Fruit fly (Drosophila melanogaster): ENCODE measurements around the gene Sidpn.

The Sidpn gene

DNA sequence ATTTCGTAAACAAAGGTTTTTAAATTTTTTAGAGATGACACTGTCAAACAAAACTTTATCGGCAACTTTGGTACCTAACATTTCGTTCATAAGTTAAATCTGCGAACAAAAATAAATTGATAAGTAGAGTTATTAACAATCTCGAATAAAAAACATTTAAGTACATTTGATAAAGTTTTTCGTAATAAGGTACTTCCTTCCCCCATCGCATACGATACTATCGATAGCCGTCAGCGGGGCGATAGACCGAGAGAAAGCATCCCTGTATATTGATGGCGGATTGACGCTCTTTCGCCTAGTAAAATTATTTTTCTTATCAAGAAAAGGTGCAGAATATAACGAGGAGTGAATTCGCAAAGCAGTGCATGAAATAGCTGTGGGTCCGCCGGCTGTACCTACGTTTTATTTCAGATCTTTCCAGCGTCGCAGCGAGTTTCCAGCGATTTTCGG lies 17.6 kb downstream of the Sidpn start, which contains the start of the genes Ttc19 and Acn (continued):
- TF ChIP-seq dsx (GFP tag; optimal IDR thresholded peaks at IDR 0.05; ENCODE audit: poor library complexity, severe bottlenecking) = peak; percentile 65
- peak; percentile 59 for TF ChIP-seq CG8632 (GFP tag; optimal IDR thresholded peaks at IDR 0.05)
- TF ChIP-seq Smox (GFP tag; optimal IDR thresholded peaks at IDR 0.05) = peak; percentile 86
- no peak for TF ChIP-seq CG11294 (GFP tag; IDR thresholded peaks at IDR 0.05)
- no peak for TF ChIP-seq ss (GFP tag; optimal IDR thresholded peaks at IDR 0.05)
- peak; percentile 82 for TF ChIP-seq CG3032 (tag; optimal IDR thresholded peaks at IDR 0.05)
- TF ChIP-seq Blimp-1 (GFP tag; optimal IDR thresholded peaks at IDR 0.05) = no peak
- TF ChIP-seq Eip93F (GFP tag; optimal IDR thresholded peaks at IDR 0.05) = no peak
- peak; percentile 72 for TF ChIP-seq CG10669 (GFP tag; optimal IDR thresholded peaks at IDR 0.05)
- TF ChIP-seq Hr38 (GFP tag; optimal IDR thresholded peaks at IDR 0.05) = no peak
- TF ChIP-seq acj6 (GFP tag; optimal IDR thresholded peaks at IDR 0.05) = peak; percentile 81
- TF ChIP-seq CG8319 (GFP tag; optimal IDR thresholded peaks at IDR 0.05) = peak; percentile 53
- peak; percentile 87 for TF ChIP-seq Hr4 (GFP tag; optimal IDR thresholded peaks at IDR 0.05)
- no peak for TF ChIP-seq spab (GFP tag; optimal IDR thresholded peaks at IDR 0.05)
- TF ChIP-seq OdsH (GFP tag; optimal IDR thresholded peaks at IDR 0.05) = peak; percentile 88
- peak; percentile 60 for TF ChIP-seq Sox15 (GFP tag; optimal IDR thresholded peaks at IDR 0.05)
- TF ChIP-seq net (GFP tag; optimal IDR thresholded peaks at IDR 0.05) = peak; percentile 78
- TF ChIP-seq salr (GFP tag; optimal IDR thresholded peaks at IDR 0.05) = peak in 1 of 2 experiments; percentile 27
- TF ChIP-seq Sox102F (GFP tag; optimal IDR thresholded peaks at IDR 0.05) = no peak
- peak; percentile 66 for TF ChIP-seq Gug (GFP tag; IDR thresholded peaks at IDR 0.05)
- peak; percentile 86 for TF ChIP-seq lz (GFP tag; optimal IDR thresholded peaks at IDR 0.05)
- TF ChIP-seq CG8119 (GFP tag; IDR thresholded peaks at IDR 0.05) = peak; percentile 54; the same call in 2 of the 3 replicates
- TF ChIP-seq Sox14 (GFP tag; optimal IDR thresholded peaks at IDR 0.05) = peak; percentile 91
- TF ChIP-seq CG31627 (GFP tag; optimal IDR thresholded peaks at IDR 0.05) = peak; percentile 89
- TF ChIP-seq CG32006 (GFP tag; optimal IDR thresholded peaks at IDR 0.05) = peak; percentile 74
- TF ChIP-seq svp (GFP tag) = no peak
- peak; percentile 89 for TF ChIP-seq Hr39 (GFP tag; optimal IDR thresholded peaks at IDR 0.05)

DNA sequence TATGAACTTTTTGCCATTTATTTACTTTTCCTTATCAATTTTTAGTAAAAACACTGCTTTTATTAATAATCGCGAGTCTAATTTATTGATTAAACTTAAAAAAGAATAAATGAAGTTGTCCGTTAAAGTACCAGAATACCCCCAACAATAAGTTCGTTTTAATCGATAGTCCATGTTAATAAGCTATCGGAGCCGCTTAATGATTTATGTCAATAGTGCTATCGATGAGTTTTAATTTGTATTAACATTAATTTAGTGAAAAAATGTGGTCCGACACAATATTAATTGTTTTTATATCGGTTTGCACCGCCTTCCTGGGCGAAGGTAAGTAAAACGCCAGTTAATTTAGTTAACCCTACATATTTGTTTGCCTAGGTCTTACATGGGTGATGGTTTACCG lies 21.4 kb downstream of the Sidpn start, which contains the start of gene CG10470:
Gene CG10470, plus strand, starts transcription at position 165 of the 400 bp plus-strand sequence.
- no peak for TF ChIP-seq CG11762 (GFP tag; optimal IDR thresholded peaks at IDR 0.05; ENCODE audit: insufficient read depth)
- no peak for TF ChIP-seq CG11902 (GFP tag; optimal IDR thresholded peaks at IDR 0.05)
- no peak for TF ChIP-seq spab (GFP tag; optimal IDR thresholded peaks at IDR 0.05)
- TF ChIP-seq svp (GFP tag) = no peak
- TF ChIP-seq CG3919 (GFP tag; optimal IDR thresholded peaks at IDR 0.05) = no peak
- no peak for TF ChIP-seq fd59A (GFP tag; optimal IDR thresholded peaks at IDR 0.05)
- no peak for TF ChIP-seq CG6163 (GFP tag; IDR thresholded peaks at IDR 0.05)
- TF ChIP-seq CG1621 (tag; optimal IDR thresholded peaks at IDR 0.05) = peak; percentile 4
- TF ChIP-seq Eip78C (GFP tag) = peak; percentile 16
- TF ChIP-seq CG3032 (tag; optimal IDR thresholded peaks at IDR 0.05) = peak; percentile 7
- TF ChIP-seq Blimp-1 (GFP tag; optimal IDR thresholded peaks at IDR 0.05) = no peak
- TF ChIP-seq dsx (GFP tag; optimal IDR thresholded peaks at IDR 0.05; ENCODE audit: poor library complexity, severe bottlenecking) = peak; percentile 70
- peak; percentile 34 for TF ChIP-seq esn (GFP tag; optimal IDR thresholded peaks at IDR 0.05)
- no peak for TF ChIP-seq achi (GFP tag; optimal IDR thresholded peaks at IDR 0.05)

DNA sequence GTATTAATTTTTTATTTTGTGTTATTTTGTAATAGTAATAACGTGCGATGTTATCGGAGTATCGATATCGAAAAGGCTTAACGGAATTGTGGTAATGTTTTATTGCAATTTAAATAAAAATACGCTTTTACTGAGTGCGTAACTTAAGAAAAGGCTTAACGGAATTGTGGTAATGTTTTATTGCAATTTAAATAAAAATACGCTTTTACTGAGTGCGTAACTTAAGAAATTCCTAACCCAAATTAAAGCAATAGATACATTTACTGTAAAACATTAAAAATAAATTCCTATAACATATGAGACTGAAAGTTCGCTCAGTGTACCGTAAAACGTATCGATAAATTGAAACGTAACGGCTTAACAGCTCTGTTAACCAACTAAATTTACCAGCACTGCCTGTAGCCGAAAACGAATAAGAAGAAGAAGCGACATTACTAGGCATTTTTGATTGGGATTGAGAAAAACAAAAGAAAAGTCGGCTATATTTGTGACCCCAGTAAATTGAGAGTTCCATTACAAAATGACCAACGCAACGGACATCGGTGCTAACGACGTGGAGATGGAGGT lies 24.1 kb downstream of the Sidpn start, which contains the start of gene Rpn3:
Gene Rpn3, plus strand, starts transcription at position 257 of the 567 bp plus-strand sequence.
- TF ChIP-seq topi (GFP tag; optimal IDR thresholded peaks at IDR 0.05) (peak; percentile 82), CG8119 (GFP tag; IDR thresholded peaks at IDR 0.05) (peak; percentile 86), CG11762 (GFP tag; optimal IDR thresholded peaks at IDR 0.05; ENCODE audit: insufficient read depth) (peak; percentile 62), CG10669 (GFP tag; optimal IDR thresholded peaks at IDR 0.05) (peak; percentile 75), Smox (GFP tag; optimal IDR thresholded peaks at IDR 0.05) (no peak), net (GFP tag; optimal IDR thresholded peaks at IDR 0.05) (peak; percentile 75), vri (GFP tag; optimal IDR thresholded peaks at IDR 0.05) (no peak), Gug (GFP tag; IDR thresholded peaks at IDR 0.05) (peak; percentile 77), dsx (GFP tag; optimal IDR thresholded peaks at IDR 0.05; ENCODE audit: poor library complexity, severe bottlenecking) (peak; percentile 85), CG1621 (tag; optimal IDR thresholded peaks at IDR 0.05) (peak; percentile 71), achi (GFP tag; optimal IDR thresholded peaks at IDR 0.05) (peak; percentile 77), CG15336 (GFP tag; IDR thresholded peaks at IDR 0.05) (peak; percentile 86), CG6792 (GFP tag; optimal IDR thresholded peaks at IDR 0.05) (peak; percentile 82), esn (GFP tag; optimal IDR thresholded peaks at IDR 0.05) (peak; percentile 91), CG34406 (GFP tag; optimal IDR thresholded peaks at IDR 0.05) (peak; percentile 84), pdm3 (GFP tag; optimal IDR thresholded peaks at IDR 0.05) (peak; percentile 90), Eip93F (GFP tag; optimal IDR thresholded peaks at IDR 0.05) (no peak), CG7368 (GFP tag; optimal IDR thresholded peaks at IDR 0.05) (peak; percentile 77), cyc (GFP tag; optimal IDR thresholded peaks at IDR 0.05) (peak; percentile 82), dac (GFP tag; optimal IDR thresholded peaks at IDR 0.05) (peak; percentile 56), CG31627 (GFP tag; optimal IDR thresholded peaks at IDR 0.05) (peak; percentile 86), Ets96B (tag; optimal IDR thresholded peaks at IDR 0.05) (peak; percentile 83)

Measured in whole organism, prepupa.